Worm (Caenorhabditis elegans) whole organism, late embryonic: ENCODE data around the gene grd-7.

Source experiments
- K02D7.2 ChIP-seq: sonication (generic microtip); optimal IDR thresholded peaks from 2 replicates; lab custom pipeline; 2017; ENCODE audit warnings: mild to moderate bottlenecking, missing genetic modification characterization, missing compliant biosample characterization
- Y22D7AL.16 ChIP-seq: sonication (generic microtip); optimal IDR thresholded peaks from 2 replicates; lab custom pipeline; 2016; ENCODE audit warnings: missing genetic modification characterization, missing compliant biosample characterization
- ama-1 ChIP-seq: fragments of 150-350 bp; optimal IDR thresholded peaks from 2 replicates; lab custom pipeline; 2014
- ceh-19 ChIP-seq: fragments of 200-800 bp; sonication (Bioruptor generic); optimal IDR thresholded peaks from 2 replicates; lab custom pipeline; 2018; ENCODE audit warnings: mild to moderate bottlenecking, missing genetic modification characterization, missing compliant biosample characterization
- ceh-2 ChIP-seq: sonication (generic microtip); optimal IDR thresholded peaks from 2 replicates; lab custom pipeline; 2016; ENCODE audit warnings: missing genotype, missing genetic modification characterization, missing compliant biosample characterization
- ceh-9 ChIP-seq: sonication (generic microtip); optimal IDR thresholded peaks from 2 replicates; lab custom pipeline; 2016; ENCODE audit warnings: mild to moderate bottlenecking, missing genetic modification characterization, inconsistent platforms, missing compliant biosample characterization
- fax-1 ChIP-seq: sonication (generic microtip); optimal IDR thresholded peaks from 2 replicates; lab custom pipeline; 2016; ENCODE audit warnings: missing genotype, missing genetic modification characterization, missing compliant biosample characterization
- hlh-30 ChIP-seq: sonication (generic microtip); optimal IDR thresholded peaks from 2 replicates; lab custom pipeline; 2017; ENCODE audit warnings: antibody characterized with exemption, missing genetic modification characterization, missing compliant biosample characterization; ENCODE audit not compliant: insufficient read depth
- nfya-1 ChIP-seq: sonication (generic microtip); optimal IDR thresholded peaks from 2 replicates; lab custom pipeline; 2017; ENCODE audit warnings: missing genetic modification characterization, mild to moderate bottlenecking, missing compliant biosample characterization, antibody characterized with exemption, moderate library complexity
- nhr-11 ChIP-seq: fragments of 150-350 bp; optimal IDR thresholded peaks from 2 replicates; lab custom pipeline; 2014; ENCODE audit warnings: missing biosample characterization, missing genetic modification characterization
- sdc-2 ChIP-seq: sonication (generic microtip); optimal IDR thresholded peaks from 2 replicates; lab custom pipeline; 2016; ENCODE audit warnings: missing genotype, missing genetic modification characterization, missing compliant biosample characterization
- ttx-3 ChIP-seq: sonication (generic microtip); optimal IDR thresholded peaks from 2 replicates; lab custom pipeline; 2016; ENCODE audit warnings: missing genetic modification reagents, missing genetic modification characterization, missing compliant biosample characterization
- unc-42 ChIP-seq: sonication (generic microtip); optimal IDR thresholded peaks from 2 replicates; lab custom pipeline; 2016; ENCODE audit warnings: missing genotype, missing genetic modification characterization, missing compliant biosample characterization
- unc-86 ChIP-seq: sonication (generic microtip); optimal IDR thresholded peaks from 2 replicates; lab custom pipeline; 2016; ENCODE audit warnings: missing genetic modification characterization, missing compliant biosample characterization

DNA sequence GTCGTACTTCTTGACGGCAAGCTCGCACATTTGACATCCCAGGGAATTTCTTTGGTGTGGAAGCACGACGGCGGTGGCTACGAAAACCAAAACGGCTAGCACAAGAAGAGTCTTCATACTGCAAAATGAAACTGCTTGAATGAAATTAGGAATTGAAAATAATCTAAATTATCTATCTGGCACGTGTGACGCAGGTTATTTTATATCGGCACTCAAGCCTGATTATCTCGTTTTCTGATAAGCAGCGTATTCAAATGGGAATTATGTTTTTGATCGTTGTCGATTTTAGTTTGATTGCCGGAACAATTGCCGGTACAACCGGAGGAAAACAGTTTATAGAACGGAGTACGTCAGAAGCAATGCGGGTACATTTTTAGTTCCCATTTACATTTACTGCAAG lies 49.4 kb upstream of the grd-7 start, which contains the start of gene spp-4:
- TF ChIP-seq nhr-11 (tag; lab: Kevin White, UChicago) (no peak), ceh-9 (no peak), ttx-3 (tag; lab: Kevin White, UChicago) (no peak), ceh-2 (tag; lab: Kevin White, UChicago) (no peak), Y22D7AL.16 (no peak), unc-86 (tag; lab: Kevin White, UChicago) (no peak), ceh-19 (GFP tag; lab: Kevin White, UChicago) (no peak), K02D7.2 (tag; lab: Kevin White, UChicago) (no peak), sdc-2 (tag; lab: Kevin White, UChicago) (no peak), unc-42 (tag; lab: Kevin White, UChicago) (no peak), fax-1 (tag; lab: Kevin White, UChicago) (no peak), ama-1 (lab: Kevin White, UChicago) (no peak), hlh-30 (tag; lab: Kevin White, UChicago) (no peak), nfya-1 (no peak)
